Fruit fly (Drosophila melanogaster): ENCODE measurements around the gene UGP.

The UGP gene

DNA sequence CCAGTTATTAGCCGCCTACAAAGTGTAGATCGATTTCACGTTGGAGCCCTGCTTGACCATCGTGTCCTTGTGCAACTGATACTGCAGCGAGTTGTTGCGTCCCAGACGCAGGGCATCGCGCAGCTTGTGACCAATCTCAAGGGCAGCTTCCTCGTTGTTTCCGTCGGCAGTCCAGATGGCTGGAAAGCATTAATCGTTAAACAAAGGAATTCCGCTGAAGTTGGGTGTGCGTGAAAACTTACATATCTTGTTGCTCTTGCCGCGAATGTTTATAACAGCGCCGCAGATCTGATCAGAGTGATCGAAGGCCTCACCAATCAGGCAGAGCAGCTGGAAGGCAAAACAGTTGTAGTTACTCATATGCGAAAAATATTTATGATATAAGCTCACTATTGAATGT, 41.1 kb upstream of the UGP start:
- no peak for TF ChIP-seq CG11617 (GFP tag; optimal IDR thresholded peaks at IDR 0.05)
- TF ChIP-seq kay (GFP tag; ENCODE audit: borderline replicate concordance) = no peak
- no peak for TF ChIP-seq CG33017 (tag; optimal IDR thresholded peaks at IDR 0.05)
- TF ChIP-seq CG7101 (tag; optimal IDR thresholded peaks at IDR 0.05) = no peak
- no peak for TF ChIP-seq cnc (optimal IDR thresholded peaks at IDR 0.05)
- TF ChIP-seq bab1 (GFP tag; optimal IDR thresholded peaks at IDR 0.05) = no peak
- TF ChIP-seq ovo (GFP tag; optimal IDR thresholded peaks at IDR 0.05) = no peak
- TF ChIP-seq CG5204 (GFP tag; optimal IDR thresholded peaks at IDR 0.05) = no peak
- no peak for TF ChIP-seq cic (GFP tag; optimal IDR thresholded peaks at IDR 0.05)
- TF ChIP-seq Hr96 (GFP tag; optimal IDR thresholded peaks at IDR 0.05) = no peak
- no peak for TF ChIP-seq CG7045 (GFP tag; optimal IDR thresholded peaks at IDR 0.05)
- no peak for TF ChIP-seq toe (GFP tag; optimal IDR thresholded peaks at IDR 0.05)
- no peak for TF ChIP-seq Mnt (GFP tag; optimal IDR thresholded peaks at IDR 0.05)
- no peak for TF ChIP-seq tj (GFP tag; optimal IDR thresholded peaks at IDR 0.05)
- no peak for TF ChIP-seq CG14711 (tag; optimal IDR thresholded peaks at IDR 0.05)

dm6 chr3L:9399013-9399750, 40.4 kb upstream of the UGP start, which contains the start of gene CG4080:
Gene CG4080, minus strand, starts transcription at chr3L:9399227.
- TF ChIP-seq Clk (GFP tag; optimal IDR thresholded peaks at IDR 0.05) (no peak), CG14711 (tag; optimal IDR thresholded peaks at IDR 0.05) (peak; percentile 43), Mnt (GFP tag; optimal IDR thresholded peaks at IDR 0.05) (peak; percentile 63), CG7045 (GFP tag; optimal IDR thresholded peaks at IDR 0.05) (no peak), Crg-1 (GFP tag; optimal IDR thresholded peaks at IDR 0.05) (peak; percentile 33), CG5204 (GFP tag; optimal IDR thresholded peaks at IDR 0.05) (no peak), ovo (GFP tag; optimal IDR thresholded peaks at IDR 0.05) (peak; percentile 39), cnc (optimal IDR thresholded peaks at IDR 0.05) (no peak), pad (GFP tag; optimal IDR thresholded peaks at IDR 0.05) (no peak), CG11617 (GFP tag; optimal IDR thresholded peaks at IDR 0.05) (peak; percentile 76), CG33017 (tag; optimal IDR thresholded peaks at IDR 0.05) (peak; percentile 49), toe (GFP tag; optimal IDR thresholded peaks at IDR 0.05) (no peak), kay (GFP tag; ENCODE audit: borderline replicate concordance) (peak; percentile 98), bab1 (GFP tag; optimal IDR thresholded peaks at IDR 0.05) (peak; percentile 42), Hr96 (GFP tag; optimal IDR thresholded peaks at IDR 0.05) (no peak), tj (GFP tag; optimal IDR thresholded peaks at IDR 0.05) (no peak), CG7101 (tag; optimal IDR thresholded peaks at IDR 0.05) (peak; percentile 37), CG12768 (GFP tag; optimal IDR thresholded peaks at IDR 0.05) (no peak), cic (GFP tag; optimal IDR thresholded peaks at IDR 0.05) (peak; percentile 38), CG1620 (GFP tag; optimal IDR thresholded peaks at IDR 0.05) (peak; percentile 49)

DNA sequence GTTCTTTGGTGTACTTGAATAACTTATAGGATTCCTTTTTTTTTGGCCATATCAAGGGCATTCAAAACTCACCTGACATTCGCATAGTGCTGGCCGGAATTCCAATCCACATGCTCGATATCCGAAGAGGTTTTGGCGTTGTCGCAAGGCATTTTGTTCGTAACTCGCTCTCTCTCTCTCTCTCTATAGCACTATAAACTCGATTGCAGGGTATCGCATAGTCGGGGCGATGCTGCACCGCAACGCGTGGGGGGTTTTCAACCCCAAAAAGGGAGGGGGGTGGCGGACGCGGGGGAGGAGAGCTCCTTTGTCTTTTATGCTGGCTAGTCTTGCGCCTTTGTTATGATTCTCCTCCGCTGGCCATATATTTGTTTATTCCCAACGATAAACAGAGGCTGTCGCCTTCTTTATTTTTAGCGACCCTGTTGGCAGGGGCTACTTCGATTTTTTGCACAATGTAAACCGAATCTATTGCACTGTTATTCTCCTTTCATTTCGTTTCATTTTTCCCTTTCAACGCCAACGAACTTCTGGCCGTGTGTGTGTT, 39.8 kb upstream of the UGP start:
- TF ChIP-seq CG33017 (tag; optimal IDR thresholded peaks at IDR 0.05) (no peak), cic (GFP tag; optimal IDR thresholded peaks at IDR 0.05) (no peak), CG11617 (GFP tag; optimal IDR thresholded peaks at IDR 0.05) (no peak), CG7045 (GFP tag; optimal IDR thresholded peaks at IDR 0.05) (peak; percentile 45), ovo (GFP tag; optimal IDR thresholded peaks at IDR 0.05) (no peak)

DNA sequence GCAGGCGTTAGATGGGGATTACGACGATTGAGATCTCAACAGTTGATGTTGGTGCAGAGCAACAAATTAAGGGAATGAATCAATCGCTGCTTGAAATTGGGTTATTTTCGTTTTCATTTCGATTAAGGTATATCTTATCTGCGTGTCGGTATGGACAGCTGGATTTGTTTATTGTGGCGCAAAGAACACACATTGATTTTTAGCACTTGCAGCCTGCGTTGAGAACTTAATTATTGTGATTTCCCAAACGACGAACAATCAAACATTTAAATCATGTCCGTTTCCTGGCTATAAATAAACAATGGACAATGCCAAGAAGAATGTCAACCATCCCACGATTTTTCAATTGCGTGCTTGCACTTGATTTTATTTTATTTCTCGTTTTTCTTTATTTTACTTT, 39.3 kb upstream of the UGP start:
- TF ChIP-seq cnc (optimal IDR thresholded peaks at IDR 0.05) = no peak
- no peak for TF ChIP-seq CG12768 (GFP tag; optimal IDR thresholded peaks at IDR 0.05)
- no peak for TF ChIP-seq ovo (GFP tag; optimal IDR thresholded peaks at IDR 0.05)
- no peak for TF ChIP-seq toe (GFP tag; optimal IDR thresholded peaks at IDR 0.05)
- no peak for TF ChIP-seq CG11617 (GFP tag; optimal IDR thresholded peaks at IDR 0.05)
- TF ChIP-seq CG7045 (GFP tag; optimal IDR thresholded peaks at IDR 0.05) = no peak
- TF ChIP-seq CG5204 (GFP tag; optimal IDR thresholded peaks at IDR 0.05) = no peak

dm6 chr3L:9397156-9397555, 38.4 kb upstream of the UGP start:
- peak; percentile 88 for TF ChIP-seq CG7101 (tag; optimal IDR thresholded peaks at IDR 0.05)
- peak; percentile 76 for TF ChIP-seq CG33017 (tag; optimal IDR thresholded peaks at IDR 0.05)
- TF ChIP-seq Mnt (GFP tag; optimal IDR thresholded peaks at IDR 0.05) = peak; percentile 77
- no peak for TF ChIP-seq Hr96 (GFP tag; optimal IDR thresholded peaks at IDR 0.05)
- TF ChIP-seq cnc (optimal IDR thresholded peaks at IDR 0.05) = no peak
- peak; percentile 72 for TF ChIP-seq CG11617 (GFP tag; optimal IDR thresholded peaks at IDR 0.05)
- peak; percentile 69 for TF ChIP-seq CG1620 (GFP tag; optimal IDR thresholded peaks at IDR 0.05)
- peak; percentile 93 for TF ChIP-seq ovo (GFP tag; optimal IDR thresholded peaks at IDR 0.05)
- peak; percentile 86 for TF ChIP-seq Crg-1 (GFP tag; optimal IDR thresholded peaks at IDR 0.05)
- peak; percentile 72 for TF ChIP-seq Clk (GFP tag; optimal IDR thresholded peaks at IDR 0.05)
- TF ChIP-seq cic (GFP tag; optimal IDR thresholded peaks at IDR 0.05) = peak; percentile 92
- peak; percentile 74 for TF ChIP-seq pad (GFP tag; optimal IDR thresholded peaks at IDR 0.05)
- peak; percentile 57 for TF ChIP-seq bab1 (GFP tag; optimal IDR thresholded peaks at IDR 0.05)
- no peak for TF ChIP-seq CG5204 (GFP tag; optimal IDR thresholded peaks at IDR 0.05)
- peak; percentile 68 for TF ChIP-seq CG14711 (tag; optimal IDR thresholded peaks at IDR 0.05)
- peak; percentile 94 for TF ChIP-seq CG12768 (GFP tag; optimal IDR thresholded peaks at IDR 0.05)
- peak; percentile 36 for TF ChIP-seq toe (GFP tag; optimal IDR thresholded peaks at IDR 0.05)
- TF ChIP-seq tj (GFP tag; optimal IDR thresholded peaks at IDR 0.05) = no peak
- peak; percentile 92 for TF ChIP-seq CG7045 (GFP tag; optimal IDR thresholded peaks at IDR 0.05)
- peak; percentile 92 for TF ChIP-seq kay (GFP tag; ENCODE audit: borderline replicate concordance)

- no peak for TF ChIP-seq kay (GFP tag; ENCODE audit: borderline replicate concordance)
- no peak for TF ChIP-seq CG5204 (GFP tag; optimal IDR thresholded peaks at IDR 0.05)
- TF ChIP-seq CG12768 (GFP tag; optimal IDR thresholded peaks at IDR 0.05) = no peak
- TF ChIP-seq tj (GFP tag; optimal IDR thresholded peaks at IDR 0.05) = peak; percentile 37
Measured at dm6 chr3L:9396704-9397103, 38.0 kb upstream of the UGP start.
